Fruit fly (Drosophila melanogaster) whole organism, prepupa: Measurements from ENCODE around the gene CG3739.

Experiments
- CG6808 ChIP-seq: fragments of 200-800 bp; sonication (Bioruptor generic); optimal IDR thresholded peaks from 3 replicates; lab custom pipeline; 2017; ENCODE audit warnings: missing biosample characterization, missing genetic modification characterization, mild to moderate bottlenecking, moderate library complexity, missing genetic modification reagents
- CG8632 ChIP-seq: fragments of 200-800 bp; sonication (Bioruptor generic); optimal IDR thresholded peaks from 3 replicates; lab custom pipeline; 2016; ENCODE audit warnings: missing biosample characterization, missing genetic modification characterization
- Eip78C ChIP-seq: fragments of 200-800 bp; sonication (Bioruptor generic); peaks from one replicate; lab custom pipeline; 2016; ENCODE audit warnings: missing biosample characterization, missing genetic modification characterization
- Lpt ChIP-seq: fragments of 200-800 bp; sonication (Bioruptor generic); optimal IDR thresholded peaks from 3 replicates; lab custom pipeline; 2016; ENCODE audit warnings: missing biosample characterization, missing genetic modification characterization
- Smox ChIP-seq: fragments of 200-800 bp; sonication (Bioruptor generic); optimal IDR thresholded peaks from 3 replicates; lab custom pipeline; 2016; ENCODE audit warnings: missing biosample characterization, missing genetic modification characterization
- achi ChIP-seq: fragments of 200-800 bp; sonication (Bioruptor generic); optimal IDR thresholded peaks from 3 replicates; lab custom pipeline; 2016; ENCODE audit warnings: missing biosample characterization, missing genetic modification characterization
- dsx ChIP-seq: fragments of 200-800 bp; optimal IDR thresholded peaks from 3 replicates; lab custom pipeline; 2019; ENCODE audit warnings: missing biosample characterization, mild to moderate bottlenecking, missing genetic modification characterization, moderate library complexity; ENCODE audit not compliant: poor library complexity, severe bottlenecking
- esn ChIP-seq: fragments of 200-800 bp; sonication (Bioruptor generic); optimal IDR thresholded peaks from 2 replicates; lab custom pipeline; 2016; ENCODE audit warnings: missing biosample characterization, mild to moderate bottlenecking, missing genetic modification characterization, moderate library complexity
- fd59A ChIP-seq: fragments of 200-800 bp; sonication (Bioruptor generic); optimal IDR thresholded peaks from 2 replicates; lab custom pipeline; 2017; ENCODE audit warnings: missing biosample characterization, mild to moderate bottlenecking, missing genetic modification characterization, missing genetic modification reagents
- lz ChIP-seq: fragments of 200-800 bp; sonication (Bioruptor generic); optimal IDR thresholded peaks from 3 replicates; lab custom pipeline; 2016; ENCODE audit warnings: missing biosample characterization, missing genetic modification characterization

The CG3739 gene

dm6 chr3R:19411371-19411770, 18.2 kb downstream of the CG3739 start:
- TF ChIP-seq esn (no peak), Lpt (GFP tag; lab: Kevin White, UChicago) (no peak), Smox (GFP tag; lab: Kevin White, UChicago) (no peak)

dm6 chr3R:19412434-19412833, 19.3 kb downstream of the CG3739 start, which contains the start of gene CG31221:
Gene CG31221, plus strand, starts transcription at chr3R:19412689.
- TF ChIP-seq CG6808 (GFP tag; lab: Kevin White, UChicago) (no peak), achi (GFP tag; lab: Kevin White, UChicago) (no peak), Eip78C (GFP tag; lab: Kevin White, UChicago) (no peak), lz (no peak)
- TF ChIP-seq, all 60 proteins: peak for 0

DNA sequence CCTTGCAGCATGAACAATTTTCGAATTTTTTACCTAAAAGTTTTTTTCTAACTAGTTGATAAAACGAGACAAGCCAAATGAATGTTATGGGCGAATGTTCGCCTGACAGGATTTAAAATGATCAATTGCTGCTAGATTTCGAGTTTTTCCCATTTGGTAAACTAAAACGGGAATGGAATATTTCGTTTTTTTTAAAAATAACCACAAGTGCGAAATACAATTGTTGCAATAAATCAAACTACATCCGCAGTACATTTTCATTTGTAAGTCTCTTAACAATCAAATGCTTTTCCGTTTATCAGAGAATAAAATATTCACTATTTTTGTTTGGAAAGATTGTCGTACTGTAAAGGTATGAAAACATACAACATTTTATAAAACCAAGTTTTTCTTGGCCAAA, 31.9 kb downstream of the CG3739 start, which contains the start of gene CG3517:
CG3517 (minus strand) TSS at position 101 of the 400 bp plus-strand sequence.
- TF ChIP-seq CG6808 (GFP tag; lab: Kevin White, UChicago) (no peak), fd59A (no peak), CG8632 (GFP tag; lab: Kevin White, UChicago) (no peak), dsx (GFP tag; lab: Kevin White, UChicago) (no peak)
